Fruit fly (Drosophila melanogaster): Measurements from ENCODE around the gene CG13482.

DNA sequence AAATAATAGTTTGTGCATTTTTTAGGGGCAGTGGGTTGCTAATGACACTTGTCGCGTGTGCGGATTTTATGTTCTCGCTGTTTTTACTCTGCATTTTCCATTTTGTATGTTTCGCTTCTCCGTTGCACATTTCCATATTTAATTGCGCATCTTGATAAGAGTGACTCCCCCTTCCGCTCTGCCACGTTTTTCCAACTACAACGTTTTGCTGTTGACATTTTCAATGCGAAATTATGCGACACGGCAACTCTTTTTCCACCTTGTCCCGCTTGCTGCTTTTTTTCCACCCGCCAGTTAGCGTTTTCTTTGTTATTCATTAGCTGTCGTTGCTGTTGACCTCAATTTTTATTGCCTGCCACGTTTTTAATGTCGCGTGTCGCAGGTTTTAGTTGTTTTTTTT, 32.9 kb downstream of the CG13482 start:
- TF ChIP-seq psq (GFP tag; optimal IDR thresholded peaks at IDR 0.05), result no peak
- no peak for TF ChIP-seq brk (GFP tag; optimal IDR thresholded peaks at IDR 0.05)
- TF ChIP-seq dmrt93B (GFP tag; optimal IDR thresholded peaks at IDR 0.05), result no peak

Data from whole organism, wandering third instar larva.